Fruit fly (Drosophila melanogaster): ENCODE measurements around the gene CG32148.

- TF ChIP-seq CG8478 (optimal IDR thresholded peaks at IDR 0.05), result no peak
- TF ChIP-seq CTCF (optimal IDR thresholded peaks at IDR 0.05), result no peak
Measured at dm6 chr3L:15010601-15011000, 12.7 kb upstream of the CG32148 start.
